Worm (Caenorhabditis elegans) whole organism, L4/young adult: Measurements from ENCODE around the gene ZK470.2.

ENCODE experiments used
- W03F9.2 ChIP-seq: fragments of 150-350 bp; optimal IDR thresholded peaks from 2 replicates; lab custom pipeline; 2014; ENCODE audit warnings: missing biosample characterization, missing genetic modification characterization
- dao-5 ChIP-seq: sonication (generic microtip); optimal IDR thresholded peaks from 2 replicates; lab custom pipeline; 2016; ENCODE audit warnings: missing genotype, missing genetic modification characterization, moderate library complexity, missing compliant biosample characterization
- him-1 ChIP-seq: sonication (generic microtip); optimal IDR thresholded peaks from 2 replicates; lab custom pipeline; 2016; ENCODE audit warnings: missing genotype, missing genetic modification reagents, missing genetic modification characterization, missing compliant biosample characterization

ce11 chrX:4153343-4153742, 18.4 kb downstream of the ZK470.2 start, which contains the start of gene nck-1:
- no peak for TF ChIP-seq dao-5
- no peak for TF ChIP-seq W03F9.2 (tag; lab: Kevin White, UChicago)
- TF ChIP-seq him-1 = no peak
